Worm (Caenorhabditis elegans): ENCODE results near the gene hil-4.

DNA sequence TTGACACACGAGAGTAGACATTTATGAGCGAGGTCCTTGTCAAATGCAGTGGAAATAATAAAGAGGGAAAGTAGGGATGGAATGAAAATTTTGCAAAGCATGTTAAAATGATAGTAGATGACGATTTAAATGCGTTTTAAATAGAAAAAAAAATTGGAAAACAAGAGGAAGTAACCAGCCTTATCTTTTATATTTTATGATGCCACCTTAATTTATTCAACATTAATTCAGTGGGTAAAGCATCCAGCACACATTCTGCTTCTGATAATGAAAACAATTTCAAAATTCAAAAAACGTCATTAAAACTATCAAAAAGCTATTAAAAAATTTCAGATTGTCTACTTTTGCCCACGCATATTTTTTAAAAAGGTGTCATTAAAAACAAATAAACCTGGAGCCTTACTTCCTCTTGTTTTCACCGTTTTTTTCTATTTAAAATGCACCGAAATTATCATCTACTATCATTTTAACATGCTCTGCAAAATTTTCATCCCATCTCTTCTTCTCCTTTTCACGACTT is 31.3 kb downstream of the hil-4 start, which contains the start of the genes Y60C6A.2 and Y60C6A.3:
- TF ChIP-seq ama-1 (optimal IDR thresholded peaks at IDR 0.05) (no peak), tra-4 (tag; optimal IDR thresholded peaks at IDR 0.05) (no peak), hmbx-1 (tag; optimal IDR thresholded peaks at IDR 0.05) (no peak), pes-1 (GFP tag; IDR thresholded peaks at IDR 0.05) (no peak), flt-1 (GFP tag; IDR thresholded peaks at IDR 0.05) (no peak), ets-7 (tag; optimal IDR thresholded peaks at IDR 0.05) (no peak), F13C5.2 (tag; optimal IDR thresholded peaks at IDR 0.05) (no peak), scrt-1 (GFP tag; IDR thresholded peaks at IDR 0.05) (no peak), ceh-13 (GFP tag; optimal IDR thresholded peaks at IDR 0.05) (no peak)
